Fruit fly (Drosophila melanogaster) whole organism, embryonic: Measurements from ENCODE around the gene CG32121.

ENCODE experiments used
- ATbp ChIP-seq: fragments of 200-800 bp; sonication (Bioruptor generic); optimal IDR thresholded peaks from 2 replicates; lab custom pipeline; 2017; ENCODE audit warnings: missing biosample characterization, mild to moderate bottlenecking, missing genetic modification characterization, missing genetic modification reagents
- Ada2b ChIP-seq: fragments of 200-800 bp; sonication (Bioruptor generic); IDR thresholded peaks from 2 replicates; pipeline ENCODE4 v1.3.6; 2022; ENCODE audit warnings: missing biosample characterization, missing genetic modification characterization
- Aef1 ChIP-seq: fragments of 200-800 bp; sonication (Bioruptor generic); IDR thresholded peaks from 3 replicates; pipeline ENCODE4 v1.3.6; 2022; ENCODE audit warnings: missing biosample characterization, missing genetic modification characterization
- B-H1 ChIP-seq: fragments of 200-800 bp; sonication (Bioruptor generic); IDR thresholded peaks from 3 replicates; pipeline ENCODE4 v1.3.6; 2022; ENCODE audit warnings: missing biosample characterization, missing genetic modification characterization
- Bgb ChIP-seq: fragments of 200-800 bp; sonication (Bioruptor generic); IDR thresholded peaks from 2 replicates; pipeline ENCODE4 v1.3.6; 2022; ENCODE audit warnings: missing biosample characterization, missing genetic modification characterization; ENCODE audit not compliant: partially characterized antibody
- BtbVII ChIP-seq: fragments of 200-800 bp; sonication (Bioruptor generic); optimal IDR thresholded peaks from 3 replicates; lab custom pipeline; 2017; ENCODE audit warnings: missing biosample characterization, mild to moderate bottlenecking, missing genetic modification characterization
- CG10209 ChIP-seq: fragments of 200-800 bp; sonication (Bioruptor generic); optimal IDR thresholded peaks from 3 replicates; lab custom pipeline; 2017; ENCODE audit warnings: missing biosample characterization, mild to moderate bottlenecking, missing genetic modification characterization, missing genetic modification reagents
- CG12071 ChIP-seq: fragments of 200-800 bp; sonication (Bioruptor generic); optimal IDR thresholded peaks from 3 replicates; lab custom pipeline; 2018; ENCODE audit warnings: missing biosample characterization, mild to moderate bottlenecking, missing genetic modification characterization
- CG12104 ChIP-seq: fragments of 200-800 bp; sonication (Bioruptor generic); optimal IDR thresholded peaks from 3 replicates; lab custom pipeline; 2016; ENCODE audit warnings: missing biosample characterization, missing genetic modification characterization
- CG13296 ChIP-seq: fragments of 200-800 bp; sonication (Bioruptor generic); optimal IDR thresholded peaks from 3 replicates; lab custom pipeline; 2018; ENCODE audit warnings: missing biosample characterization, mild to moderate bottlenecking, missing genetic modification characterization
- CG13775 ChIP-seq: fragments of 200-800 bp; sonication (Bioruptor generic); optimal IDR thresholded peaks from 3 replicates; lab custom pipeline; 2017; ENCODE audit warnings: missing biosample characterization, mild to moderate bottlenecking, missing genetic modification characterization
- CG14441 ChIP-seq: fragments of 200-800 bp; sonication (Bioruptor generic); IDR thresholded peaks from 2 replicates; pipeline ENCODE4 v1.3.6; 2022; ENCODE audit warnings: missing biosample characterization, missing genetic modification characterization
- CG15011 ChIP-seq: fragments of 200-800 bp; sonication (Bioruptor generic); optimal IDR thresholded peaks from 3 replicates; lab custom pipeline; 2018; ENCODE audit warnings: missing biosample characterization, mild to moderate bottlenecking, missing genetic modification characterization
- CG1603 ChIP-seq: fragments of 200-800 bp; sonication (Bioruptor generic); optimal IDR thresholded peaks from 2 replicates; lab custom pipeline; 2019; ENCODE audit warnings: missing biosample characterization, mild to moderate bottlenecking, missing genetic modification characterization, moderate library complexity
- CG17385 ChIP-seq: fragments of 200-800 bp; sonication (Bioruptor generic); optimal IDR thresholded peaks from 3 replicates; lab custom pipeline; 2018; ENCODE audit warnings: missing biosample characterization, mild to moderate bottlenecking, missing genetic modification characterization
- CG18764 ChIP-seq: fragments of 200-800 bp; sonication (Bioruptor generic); optimal IDR thresholded peaks from 3 replicates; lab custom pipeline; 2016; ENCODE audit warnings: missing biosample characterization, missing genetic modification characterization
- CG2199 ChIP-seq: fragments of 200-800 bp; sonication (Bioruptor generic); IDR thresholded peaks from 3 replicates; pipeline ENCODE4 v1.3.6; 2022; ENCODE audit warnings: missing biosample characterization, missing genetic modification characterization
- CG2678 ChIP-seq: fragments of 200-800 bp; sonication (Bioruptor generic); optimal IDR thresholded peaks from 3 replicates; lab custom pipeline; 2019; ENCODE audit warnings: missing biosample characterization, mild to moderate bottlenecking, missing genetic modification characterization, moderate library complexity
- CG2712 ChIP-seq: fragments of 200-800 bp; optimal IDR thresholded peaks from 3 replicates; lab custom pipeline; 2019; ENCODE audit warnings: missing biosample characterization, mild to moderate bottlenecking, missing genetic modification characterization, moderate library complexity
- CG30403 ChIP-seq: fragments of 200-800 bp; sonication (Bioruptor generic); optimal IDR thresholded peaks from 3 replicates; lab custom pipeline; 2016; ENCODE audit warnings: missing biosample characterization, missing genetic modification characterization
- CG34422 ChIP-seq: fragments of 200-800 bp; sonication (Bioruptor generic); IDR thresholded peaks from 3 replicates; pipeline ENCODE4 v1.3.6; 2022; ENCODE audit warnings: missing biosample characterization, missing genetic modification characterization
- CG4707 ChIP-seq: fragments of 200-800 bp; sonication (Bioruptor generic); optimal IDR thresholded peaks from 2 replicates; lab custom pipeline; 2018; ENCODE audit warnings: missing biosample characterization, mild to moderate bottlenecking, missing genetic modification characterization, moderate library complexity
- CG4854 ChIP-seq: fragments of 200-800 bp; sonication (Bioruptor generic); optimal IDR thresholded peaks from 2 replicates; lab custom pipeline; 2016; ENCODE audit warnings: missing biosample characterization, missing genetic modification characterization, inconsistent platforms
- CG6689 ChIP-seq: fragments of 200-800 bp; sonication (Bioruptor generic); IDR thresholded peaks from 2 replicates; pipeline ENCODE4 v1.3.6; 2022; ENCODE audit warnings: missing biosample characterization, missing genetic modification characterization
- CG8478 ChIP-seq: fragments of >200 bp; optimal IDR thresholded peaks from 2 replicates; lab custom pipeline; 2018
- CG9727 ChIP-seq: fragments of 200-800 bp; sonication (Bioruptor generic); optimal IDR thresholded peaks from 3 replicates; lab custom pipeline; 2017; ENCODE audit warnings: missing biosample characterization, mild to moderate bottlenecking, missing genetic modification characterization
- CG9876 ChIP-seq: fragments of 200-800 bp; sonication (Bioruptor generic); optimal IDR thresholded peaks from 2 replicates; lab custom pipeline; 2016; ENCODE audit warnings: missing biosample characterization, missing genetic modification characterization
- CG9932 ChIP-seq: fragments of 200-800 bp; sonication (Bioruptor generic); IDR thresholded peaks from 2 replicates; pipeline ENCODE4 v1.3.6; 2022; ENCODE audit warnings: missing biosample characterization, missing genetic modification characterization
- CrebB ChIP-seq: fragments of 200-800 bp; sonication (Bioruptor generic); optimal IDR thresholded peaks from 3 replicates; lab custom pipeline; 2018; ENCODE audit warnings: missing biosample characterization, mild to moderate bottlenecking, missing genetic modification characterization
- Dbx ChIP-seq: fragments of 200-800 bp; sonication (Bioruptor generic); IDR thresholded peaks from 3 replicates; pipeline ENCODE4 v1.3.6; 2022; ENCODE audit warnings: missing biosample characterization, missing genetic modification characterization
- Doc3 ChIP-seq: fragments of 200-800 bp; sonication (Bioruptor generic); IDR thresholded peaks from 3 replicates; pipeline ENCODE4 v1.3.6; 2022; ENCODE audit warnings: missing biosample characterization, missing genetic modification characterization; ENCODE audit not compliant: partially characterized antibody
- H2.0 ChIP-seq: fragments of 200-800 bp; sonication (Bioruptor generic); IDR thresholded peaks from 2 replicates; pipeline ENCODE4 v1.3.6; 2022; ENCODE audit warnings: missing biosample characterization, missing genetic modification characterization
- HHEX ChIP-seq: fragments of 200-800 bp; sonication (Bioruptor generic); optimal IDR thresholded peaks from 3 replicates; lab custom pipeline; 2017; ENCODE audit warnings: missing biosample characterization, mild to moderate bottlenecking, missing genetic modification characterization, missing genetic modification reagents
- HLH54F ChIP-seq: fragments of 200-800 bp; sonication (Bioruptor generic); optimal IDR thresholded peaks from 3 replicates; lab custom pipeline; 2016; ENCODE audit warnings: missing biosample characterization, missing genetic modification characterization
- Hmx ChIP-seq: fragments of 200-800 bp; sonication (Bioruptor generic); optimal IDR thresholded peaks from 2 replicates; lab custom pipeline; 2016; ENCODE audit warnings: missing biosample characterization, missing genetic modification characterization
- Sry-β ChIP-seq: fragments of 200-800 bp; sonication (Bioruptor generic); optimal IDR thresholded peaks from 2 replicates; lab custom pipeline; 2018; ENCODE audit warnings: missing biosample characterization, mild to moderate bottlenecking, missing genetic modification characterization, moderate library complexity
- ab ChIP-seq: fragments of 200-800 bp; sonication (Bioruptor generic); optimal IDR thresholded peaks from 2 replicates; lab custom pipeline; 2016; ENCODE audit warnings: missing biosample characterization, missing genetic modification characterization
- bowl ChIP-seq: fragments of 200-800 bp; sonication (Bioruptor generic); IDR thresholded peaks from 2 replicates; pipeline ENCODE4 v1.3.6; 2022; ENCODE audit warnings: missing biosample characterization, missing genetic modification characterization
- bsh ChIP-seq, 2 experiments: fragments of 200-800 bp; sonication (Bioruptor generic); optimal IDR thresholded peaks; 2 replicates each; lab custom pipeline; 2017 to 2018; ENCODE audit warnings: mild to moderate bottlenecking in 2 of 2, missing biosample characterization in 2 of 2, missing genetic modification characterization in 2 of 2, moderate library complexity in 1 of 2
- danr ChIP-seq: fragments of 200-800 bp; sonication (Bioruptor generic); IDR thresholded peaks from 2 replicates; pipeline ENCODE4 v1.3.6; 2022; ENCODE audit warnings: missing biosample characterization, missing genetic modification characterization
- grau ChIP-seq: fragments of 200-800 bp; optimal IDR thresholded peaks from 3 replicates; lab custom pipeline; 2019; ENCODE audit warnings: missing biosample characterization, mild to moderate bottlenecking, missing genetic modification characterization, moderate library complexity
- ind ChIP-seq: fragments of 200-800 bp; sonication (Bioruptor generic); optimal IDR thresholded peaks from 3 replicates; lab custom pipeline; 2016; ENCODE audit warnings: missing biosample characterization, missing genetic modification characterization
- kah ChIP-seq: fragments of 200-800 bp; sonication (Bioruptor generic); optimal IDR thresholded peaks from 2 replicates; lab custom pipeline; 2018; ENCODE audit warnings: missing biosample characterization, mild to moderate bottlenecking, missing genetic modification characterization
- pan ChIP-seq, 4 experiments: fragments of >200 bp in 3 of 4; fragments of 200-800 bp in 1 of 4; sonication (Bioruptor generic) in 1 of 4; optimal IDR thresholded peaks in 3 of 4; IDR thresholded peaks in 1 of 4; 2 replicates each; pipeline versions ENCODE4 v1.3.6 to Lab custom; 2017 to 2022; ENCODE audit warnings: missing biosample characterization in 2 of 4, missing genetic modification characterization in 2 of 4, mixed read lengths in 1 of 4
- pzg ChIP-seq: fragments of 200-800 bp; sonication (Bioruptor generic); optimal IDR thresholded peaks from 3 replicates; lab custom pipeline; 2018; ENCODE audit warnings: missing biosample characterization, mild to moderate bottlenecking, missing genetic modification characterization, moderate library complexity
- ranshi ChIP-seq: fragments of 200-800 bp; sonication (Bioruptor generic); IDR thresholded peaks from 2 replicates; pipeline ENCODE4 v1.3.6; 2022; ENCODE audit warnings: missing biosample characterization, missing genetic modification characterization
- salm ChIP-seq: fragments of 200-800 bp; sonication (Bioruptor generic); optimal IDR thresholded peaks from 2 replicates; lab custom pipeline; 2018; ENCODE audit warnings: missing biosample characterization, mild to moderate bottlenecking, missing genetic modification characterization
- sna ChIP-seq: fragments of 200-800 bp; sonication (Bioruptor generic); IDR thresholded peaks from 2 replicates; pipeline ENCODE4 v1.3.6; 2022; ENCODE audit warnings: missing biosample characterization, missing genetic modification characterization; ENCODE audit not compliant: partially characterized antibody
- tin ChIP-seq: fragments of 200-800 bp; sonication (Bioruptor generic); optimal IDR thresholded peaks from 3 replicates; lab custom pipeline; 2016; ENCODE audit warnings: missing biosample characterization, missing genetic modification characterization

The CG32121 gene

DNA sequence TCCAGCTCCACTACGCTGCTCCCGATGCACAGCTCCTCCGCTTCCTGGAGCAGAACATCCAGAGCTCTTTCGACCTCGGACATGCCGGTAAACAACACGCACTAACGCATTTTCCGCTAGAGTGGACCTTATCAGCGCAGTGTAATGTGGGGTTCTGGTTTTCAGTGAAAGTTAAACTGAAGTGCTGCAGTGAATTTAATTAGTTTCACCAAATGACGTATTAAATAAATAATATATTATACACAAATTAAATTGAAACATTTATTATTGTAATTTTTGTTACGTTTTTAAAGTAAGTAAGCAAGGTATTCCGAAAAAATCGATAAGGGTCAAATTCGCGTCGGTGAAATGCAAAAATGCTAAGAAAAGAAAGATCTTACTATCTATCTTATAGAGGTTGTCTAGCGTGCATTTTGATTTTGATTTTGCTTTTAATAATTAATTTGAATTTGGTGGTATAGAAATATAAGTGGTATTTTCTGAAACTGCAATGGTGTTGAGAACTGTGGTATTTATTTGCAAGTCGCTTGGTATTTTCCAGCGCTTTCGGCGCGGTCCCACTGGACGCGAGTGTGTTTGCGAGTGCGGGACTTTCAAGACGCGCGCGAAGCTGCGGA, 28.1 kb upstream of the CG32121 start, which contains the start of the genes JMJD7 and CG10738 (continued):
- TF ChIP-seq bsh (GFP tag; optimal IDR thresholded peaks at IDR 0.05; lab: Kevin White, UChicago) (peak in 1 of 2 experiments; percentile 13), HLH54F (GFP tag; lab: Kevin White, UChicago) (no peak), ATbp (GFP tag; lab: Kevin White, UChicago) (peak; percentile 55), ab (GFP tag; lab: Kevin White, UChicago) (no peak), CG9727 (peak; percentile 63), CG17385 (GFP tag; lab: Kevin White, UChicago) (no peak), tin (GFP tag; lab: Kevin White, UChicago) (peak; percentile 87), salm (tag; lab: Kevin White, UChicago) (no peak), HHEX (GFP tag; lab: Kevin White, UChicago) (peak; percentile 23), CG8478 (lab: Kevin White, UChicago) (no peak), CG12104 (GFP tag; lab: Kevin White, UChicago) (peak; percentile 43), CG1603 (tag; lab: Kevin White, UChicago) (no peak), CG2712 (tag; lab: Kevin White, UChicago) (peak; percentile 64), H2.0 (GFP tag; lab: Robert Waterston, UW) (peak; percentile 63), CG34422 (GFP tag; lab: Robert Waterston, UW) (peak; percentile 79), sna (GFP tag; lab: Robert Waterston, UW) (no peak), CrebB (tag; lab: Kevin White, UChicago) (no peak), Hmx (GFP tag; lab: Kevin White, UChicago) (no peak), CG12071 (peak; percentile 63), CG18764 (GFP tag; lab: Kevin White, UChicago) (peak; percentile 73), ind (GFP tag; lab: Kevin White, UChicago) (peak; percentile 68), CG14441 (GFP tag; lab: Robert Waterston, UW) (peak; percentile 76), kah (GFP tag; lab: Kevin White, UChicago) (peak; percentile 18), CG13296 (peak; percentile 53), Doc3 (GFP tag; lab: Robert Waterston, UW) (no peak), ranshi (GFP tag; lab: Robert Waterston, UW) (peak; percentile 75), CG9876 (GFP tag; lab: Kevin White, UChicago) (no peak), Ada2b (peak; percentile 84), pzg (GFP tag; lab: Kevin White, UChicago) (peak; percentile 64), BtbVII (GFP tag; lab: Kevin White, UChicago) (peak; percentile 6), CG9932 (peak; percentile 87), bowl (GFP tag; lab: Robert Waterston, UW) (peak; percentile 15; the same call in 1 of the 2 replicates), Sry-β (GFP tag; lab: Kevin White, UChicago) (peak; percentile 32), B-H1 (GFP tag; lab: Robert Waterston, UW) (peak; percentile 56; the same call in 2 of the 3 replicates), CG15011 (GFP tag; lab: Kevin White, UChicago) (no peak), CG4707 (GFP tag; lab: Kevin White, UChicago) (no peak), Aef1 (GFP tag; lab: Robert Waterston, UW) (peak; percentile 63), grau (peak; percentile 30), danr (GFP tag; lab: Robert Waterston, UW) (0 out of 2 replicates have a peak, but pooled peaks have one; percentile 30), pan (optimal IDR thresholded peaks at IDR 0.05; lab: Kevin White, UChicago) (no peak), pan (GFP tag; optimal IDR thresholded peaks at IDR 0.05 in 1 of 2, IDR thresholded peaks at IDR 0.05 in 1 of 2) (peak in 1 of 2 experiments; percentile 78), CG4854 (GFP tag; lab: Kevin White, UChicago) (peak; percentile 29), Bgb (GFP tag; lab: Robert Waterston, UW) (no peak), CG2678 (peak; percentile 47), CG30403 (GFP tag; lab: Kevin White, UChicago) (peak; percentile 55), Dbx (GFP tag; lab: Robert Waterston, UW) (peak; percentile 76; the same call in 2 of the 3 replicates), CG13775 (GFP tag; lab: Kevin White, UChicago) (peak; percentile 28), CG10209 (GFP tag; lab: Kevin White, UChicago) (no peak), CG2199 (0 out of 3 replicates have a peak, but pooled peaks have one; percentile 59), CG6689 (GFP tag; lab: Robert Waterston, UW) (peak; percentile 65)
